Fruit fly (Drosophila melanogaster) whole organism, pupa: ENCODE data around the gene CG15882.

Experiments used
- CG12605 ChIP-seq: fragments of 200-800 bp; sonication (Bioruptor generic); IDR thresholded peaks from 2 replicates; pipeline ENCODE4 v1.3.6; 2022; ENCODE audit warnings: missing biosample characterization, missing genetic modification characterization
- CG8301 ChIP-seq: fragments of 200-800 bp; sonication (Bioruptor generic); optimal IDR thresholded peaks from 2 replicates; lab custom pipeline; 2018; ENCODE audit warnings: missing biosample characterization, mild to moderate bottlenecking, missing genetic modification characterization
- rn ChIP-seq: fragments of 200-800 bp; sonication (Bioruptor generic); IDR thresholded peaks from 2 replicates; pipeline ENCODE4 v1.3.6; 2022; ENCODE audit warnings: missing biosample characterization, missing genetic modification characterization

- TF ChIP-seq rn (no peak), CG8301 (peak; percentile 41), CG12605 (GFP tag; lab: Robert Waterston, UW) (no peak)
Measured at dm6 chrX:19152570-19153287, 28.5 kb upstream of the CG15882 start.
